Worm (Caenorhabditis elegans) whole organism, L3 larva: ENCODE results near the gene fbxb-1.

Experiments used
- aly-2 ChIP-seq: fragments of 150-350 bp; optimal IDR thresholded peaks from 2 replicates; lab custom pipeline; 2014; ENCODE audit warnings: missing biosample characterization, missing genetic modification characterization
- fkh-2 ChIP-seq: fragments of 150-350 bp; optimal IDR thresholded peaks from 2 replicates; lab custom pipeline; 2014; ENCODE audit warnings: missing biosample characterization, missing genetic modification reagents, missing genetic modification characterization
- nhr-12 ChIP-seq: fragments of 150-350 bp; optimal IDR thresholded peaks from 2 replicates; lab custom pipeline; 2014; ENCODE audit warnings: missing biosample characterization, missing genetic modification characterization
- nhr-77 ChIP-seq: fragments of 150-350 bp; optimal IDR thresholded peaks from 2 replicates; lab custom pipeline; 2014; ENCODE audit warnings: missing biosample characterization, missing genetic modification characterization
- skn-1 ChIP-seq: fragments of 150-350 bp; optimal IDR thresholded peaks from 2 replicates; lab custom pipeline; 2014; ENCODE audit warnings: missing biosample characterization, missing genetic modification characterization

- TF ChIP-seq aly-2 (tag; lab: Kevin White, UChicago) = no peak
- no peak for TF ChIP-seq nhr-77 (tag; lab: Kevin White, UChicago)
- no peak for TF ChIP-seq fkh-2 (tag; lab: Kevin White, UChicago)
- TF ChIP-seq nhr-12 (tag; lab: Kevin White, UChicago) = no peak
- no peak for TF ChIP-seq skn-1 (tag; lab: Kevin White, UChicago)
These were observed 37.4 kb upstream of the fbxb-1 start for ce11 chrV:19202800-19203199.
